Worm (Caenorhabditis elegans) whole organism, L2 larva: ENCODE measurements around the gene dhs-18.
A peak's percentile ranks its signal among the peaks of the same experiment; 100 is the strongest.

Source experiments
- F13H6.1 ChIP-seq: sonication (generic microtip); optimal IDR thresholded peaks from 2 replicates; lab custom pipeline; 2016; ENCODE audit warnings: missing genetic modification characterization, missing compliant biosample characterization
- R02D3.7 ChIP-seq: fragments of 150-350 bp; optimal IDR thresholded peaks from 2 replicates; lab custom pipeline; 2014; ENCODE audit warnings: missing biosample characterization, missing genetic modification characterization
- Y55F3AM.14 ChIP-seq: fragments of 200-800 bp; sonication (Bioruptor generic); optimal IDR thresholded peaks from 2 replicates; lab custom pipeline; 2018; ENCODE audit warnings: mild to moderate bottlenecking, missing genetic modification characterization, missing compliant biosample characterization
- ZK546.5 ChIP-seq: sonication (generic microtip); optimal IDR thresholded peaks from 2 replicates; lab custom pipeline; 2017; ENCODE audit warnings: missing biosample characterization, missing genetic modification characterization
- ama-1 ChIP-seq: fragments of 150-350 bp; optimal IDR thresholded peaks from 2 replicates; lab custom pipeline; 2018; ENCODE audit warnings: inconsistent platforms
- blmp-1 ChIP-seq: sonication (generic microtip); optimal IDR thresholded peaks from 2 replicates; lab custom pipeline; 2017; ENCODE audit warnings: missing genetic modification characterization, mild to moderate bottlenecking, missing compliant biosample characterization, antibody characterized with exemption, moderate library complexity; ENCODE audit not compliant: insufficient read depth
- ceh-16 ChIP-seq: fragments of 150-350 bp; optimal IDR thresholded peaks from 2 replicates; lab custom pipeline; 2014; ENCODE audit warnings: missing biosample characterization, missing genetic modification characterization
- ceh-82 ChIP-seq: fragments of 150-350 bp; optimal IDR thresholded peaks from 2 replicates; lab custom pipeline; 2014; ENCODE audit warnings: missing biosample characterization, missing genetic modification characterization
- crh-2 ChIP-seq: sonication (generic microtip); optimal IDR thresholded peaks from 2 replicates; lab custom pipeline; 2017; ENCODE audit warnings: missing biosample characterization, missing genetic modification characterization
- dmd-4 ChIP-seq: sonication (generic microtip); optimal IDR thresholded peaks from 2 replicates; lab custom pipeline; 2017; ENCODE audit warnings: missing biosample characterization, missing genetic modification characterization
- elt-1 ChIP-seq: fragments of 150-350 bp; optimal IDR thresholded peaks from 2 replicates; lab custom pipeline; 2014; ENCODE audit warnings: missing biosample characterization, missing genetic modification characterization
- fos-1 ChIP-seq: fragments of 150-350 bp; optimal IDR thresholded peaks from 2 replicates; lab custom pipeline; 2014; ENCODE audit warnings: missing biosample characterization, missing genetic modification characterization
- gmeb-1 ChIP-seq: fragments of 150-350 bp; optimal IDR thresholded peaks from 2 replicates; lab custom pipeline; 2014; ENCODE audit warnings: missing biosample characterization, missing genetic modification characterization
- lin-13 ChIP-seq: fragments of 150-350 bp; optimal IDR thresholded peaks from 2 replicates; lab custom pipeline; 2014; ENCODE audit warnings: missing biosample characterization, missing genetic modification reagents, missing genetic modification characterization
- lin-39 ChIP-seq: fragments of 150-350 bp; optimal IDR thresholded peaks from 2 replicates; lab custom pipeline; 2014; ENCODE audit warnings: missing biosample characterization, missing genetic modification reagents, missing genetic modification characterization
- lsy-2 ChIP-seq, 2 experiments: fragments of 150-350 bp in 1 of 2; sonication (generic microtip) in 1 of 2; optimal IDR thresholded peaks; 2 replicates each; lab custom pipeline; 2014 to 2017; ENCODE audit warnings: missing biosample characterization in 2 of 2, missing genetic modification characterization in 2 of 2
- mab-5 ChIP-seq: fragments of 150-350 bp; optimal IDR thresholded peaks from 2 replicates; lab custom pipeline; 2014; ENCODE audit warnings: missing biosample characterization, missing genetic modification characterization
- mbf-1 ChIP-seq: sonication (generic microtip); optimal IDR thresholded peaks from 2 replicates; lab custom pipeline; 2017; ENCODE audit warnings: missing biosample characterization, missing genetic modification characterization
- mdl-1 ChIP-seq, 2 experiments: fragments of 150-350 bp in 1 of 2; sonication (generic microtip) in 1 of 2; optimal IDR thresholded peaks; 2 replicates each; lab custom pipeline; 2017; ENCODE audit warnings: missing biosample characterization in 2 of 2, missing genetic modification characterization in 2 of 2
- nhr-10 ChIP-seq: sonication (generic microtip); optimal IDR thresholded peaks from 2 replicates; lab custom pipeline; 2017; ENCODE audit warnings: missing biosample characterization, missing genetic modification characterization
- nhr-11 ChIP-seq: fragments of 150-350 bp; optimal IDR thresholded peaks from 2 replicates; lab custom pipeline; 2014; ENCODE audit warnings: missing biosample characterization, missing genetic modification characterization
- nhr-129 ChIP-seq: fragments of 150-350 bp; optimal IDR thresholded peaks from 2 replicates; lab custom pipeline; 2014; ENCODE audit warnings: missing biosample characterization, missing genetic modification characterization
- nhr-21 ChIP-seq: fragments of 150-350 bp; optimal IDR thresholded peaks from 2 replicates; lab custom pipeline; 2014; ENCODE audit warnings: missing biosample characterization, missing genetic modification characterization
- nhr-23 ChIP-seq: fragments of 150-350 bp; optimal IDR thresholded peaks from 2 replicates; lab custom pipeline; 2014; ENCODE audit warnings: missing biosample characterization, missing genetic modification reagents, missing genetic modification characterization
- nhr-25 ChIP-seq: fragments of 150-350 bp; sonication (generic microtip); optimal IDR thresholded peaks from 3 replicates; lab custom pipeline; 2014; ENCODE audit warnings: missing biosample characterization, missing genetic modification characterization
- nhr-6 ChIP-seq: fragments of 150-350 bp; optimal IDR thresholded peaks from 2 replicates; lab custom pipeline; 2014; ENCODE audit warnings: missing biosample characterization, missing genetic modification characterization
- nhr-77 ChIP-seq: fragments of 150-350 bp; optimal IDR thresholded peaks from 2 replicates; lab custom pipeline; 2014; ENCODE audit warnings: missing biosample characterization, missing genetic modification characterization
- peb-1 ChIP-seq: fragments of 150-350 bp; optimal IDR thresholded peaks from 2 replicates; lab custom pipeline; 2014; ENCODE audit warnings: missing biosample characterization, missing genetic modification characterization
- skn-1 ChIP-seq: sonication (generic microtip); optimal IDR thresholded peaks from 2 replicates; lab custom pipeline; 2017; ENCODE audit warnings: missing biosample characterization, missing genetic modification characterization
- sma-9 ChIP-seq, 2 experiments: fragments of 150-350 bp in 1 of 2; sonication (generic microtip) in 1 of 2; optimal IDR thresholded peaks; 2 replicates each; lab custom pipeline; 2014 to 2016; ENCODE audit warnings: missing genetic modification characterization in 2 of 2, mild to moderate bottlenecking in 1 of 2, missing biosample characterization in 1 of 2, missing compliant biosample characterization in 1 of 2, missing genetic modification reagents in 1 of 2, moderate library complexity in 1 of 2
- snpc-4 ChIP-seq: fragments of 150-350 bp; optimal IDR thresholded peaks from 2 replicates; lab custom pipeline; 2014; ENCODE audit warnings: missing biosample characterization, missing genetic modification characterization
- unc-55 ChIP-seq: fragments of 150-350 bp; sonication (generic microtip); optimal IDR thresholded peaks from 3 replicates; lab custom pipeline; 2014; ENCODE audit warnings: missing biosample characterization, missing genetic modification reagents, missing genetic modification characterization
- zag-1 ChIP-seq: fragments of 150-350 bp; optimal IDR thresholded peaks from 2 replicates; lab custom pipeline; 2014; ENCODE audit warnings: missing biosample characterization, missing genetic modification characterization
- ztf-1 ChIP-seq: fragments of 200-800 bp; sonication (Bioruptor generic); conservative IDR thresholded peaks from 2 replicates; pipeline ENCODE4 v1.3.6; 2022; ENCODE audit warnings: missing genetic modification characterization, missing compliant biosample characterization

The dhs-18 gene

DNA sequence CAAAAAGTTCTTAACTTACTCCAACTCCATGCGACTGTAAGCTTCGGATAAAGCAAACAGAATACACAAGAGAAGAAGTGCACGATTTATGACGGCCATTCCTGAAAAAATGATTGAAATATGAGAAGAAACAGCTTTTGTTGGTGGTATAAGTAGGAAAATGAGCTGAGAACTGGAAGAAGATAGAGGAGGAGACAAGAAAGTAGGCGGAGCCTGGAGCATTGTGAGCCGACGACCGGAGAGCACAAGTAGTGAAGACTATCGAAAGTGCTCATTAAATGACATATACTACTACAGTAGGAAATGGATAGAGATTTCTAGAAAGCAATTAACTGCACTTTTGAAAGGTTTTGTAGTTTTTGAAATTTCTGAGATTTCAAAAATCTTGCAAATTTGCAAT lies 18.9 kb upstream of the dhs-18 start, which contains the start of gene nlp-80:
nlp-80 (minus strand) TSS at position 101 of the 400 bp plus-strand sequence.
- no peak for TF ChIP-seq nhr-11 (tag; lab: Kevin White, UChicago)
- no peak for TF ChIP-seq ZK546.5
- no peak for TF ChIP-seq Y55F3AM.14 (GFP tag; lab: Kevin White, UChicago)
- TF ChIP-seq crh-2 (tag; lab: Kevin White, UChicago): no peak
- no peak for TF ChIP-seq mdl-1 (tag; optimal IDR thresholded peaks at IDR 0.05; lab: Kevin White, UChicago)
- TF ChIP-seq nhr-10 (tag; lab: Kevin White, UChicago): no peak
- TF ChIP-seq ceh-82 (tag; lab: Kevin White, UChicago): no peak
- TF ChIP-seq nhr-23: no peak
- no peak for TF ChIP-seq mab-5 (tag; lab: Kevin White, UChicago)
- no peak for TF ChIP-seq snpc-4

DNA sequence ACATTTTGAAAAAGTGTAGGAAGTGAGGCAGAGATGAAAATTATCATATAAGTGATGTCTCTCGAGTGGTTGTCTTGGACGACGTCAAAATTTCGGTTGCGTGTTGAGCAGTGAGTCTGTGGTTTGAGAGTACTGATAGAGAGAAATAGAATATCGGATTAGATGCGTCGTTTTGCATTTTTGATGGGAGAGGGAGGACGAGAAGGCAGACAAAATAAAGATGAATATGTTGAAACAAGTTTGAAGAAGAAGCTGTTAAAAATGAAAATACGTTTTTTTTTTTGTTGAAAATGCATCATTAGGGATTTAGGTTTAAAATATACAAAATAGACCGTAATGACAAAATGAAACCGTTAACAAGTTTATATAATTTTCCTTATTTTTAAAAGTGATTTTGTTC lies 16.5 kb upstream of the dhs-18 start, which contains the start of gene T04C12.9:
T04C12.9 (minus strand) TSS at position 101 of the 400 bp plus-strand sequence.
- no peak for TF ChIP-seq ama-1 (lab: Kevin White, UChicago)
- TF ChIP-seq unc-55 (GFP tag; lab: Kevin White, UChicago): peak; percentile 34

DNA sequence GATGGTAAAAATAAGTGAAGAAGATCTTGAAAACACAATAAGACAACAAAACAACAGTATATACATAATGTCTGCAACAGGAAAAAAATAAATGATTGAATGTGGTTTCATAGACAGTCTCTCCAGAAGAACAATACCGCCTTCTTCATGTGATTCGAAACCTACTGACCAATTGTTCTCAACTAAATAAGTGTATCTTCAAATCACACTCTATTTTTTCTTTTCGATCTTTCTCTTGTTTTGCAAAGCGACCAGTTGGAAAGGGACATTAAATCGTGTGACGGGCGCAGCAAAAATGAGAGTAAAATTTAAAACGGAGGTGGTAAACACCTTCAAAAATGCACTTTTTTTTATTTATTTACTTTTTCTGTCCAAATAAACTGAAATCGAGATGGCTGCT lies 15.3 kb upstream of the dhs-18 start:
- TF ChIP-seq nhr-23: no peak
- no peak for TF ChIP-seq nhr-77 (tag; lab: Kevin White, UChicago)
- TF ChIP-seq nhr-129 (tag; lab: Kevin White, UChicago): peak; percentile 6
- no peak for TF ChIP-seq nhr-10 (tag; lab: Kevin White, UChicago)
- no peak for TF ChIP-seq mbf-1 (tag; lab: Kevin White, UChicago)
- TF ChIP-seq snpc-4: no peak
- TF ChIP-seq ama-1 (lab: Kevin White, UChicago): no peak
- peak; percentile 23 for TF ChIP-seq nhr-25 (tag; lab: Kevin White, UChicago)
- no peak for TF ChIP-seq blmp-1 (tag; lab: Kevin White, UChicago)
- TF ChIP-seq nhr-11 (tag; lab: Kevin White, UChicago): no peak
- TF ChIP-seq gmeb-1 (tag; lab: Kevin White, UChicago): no peak

DNA sequence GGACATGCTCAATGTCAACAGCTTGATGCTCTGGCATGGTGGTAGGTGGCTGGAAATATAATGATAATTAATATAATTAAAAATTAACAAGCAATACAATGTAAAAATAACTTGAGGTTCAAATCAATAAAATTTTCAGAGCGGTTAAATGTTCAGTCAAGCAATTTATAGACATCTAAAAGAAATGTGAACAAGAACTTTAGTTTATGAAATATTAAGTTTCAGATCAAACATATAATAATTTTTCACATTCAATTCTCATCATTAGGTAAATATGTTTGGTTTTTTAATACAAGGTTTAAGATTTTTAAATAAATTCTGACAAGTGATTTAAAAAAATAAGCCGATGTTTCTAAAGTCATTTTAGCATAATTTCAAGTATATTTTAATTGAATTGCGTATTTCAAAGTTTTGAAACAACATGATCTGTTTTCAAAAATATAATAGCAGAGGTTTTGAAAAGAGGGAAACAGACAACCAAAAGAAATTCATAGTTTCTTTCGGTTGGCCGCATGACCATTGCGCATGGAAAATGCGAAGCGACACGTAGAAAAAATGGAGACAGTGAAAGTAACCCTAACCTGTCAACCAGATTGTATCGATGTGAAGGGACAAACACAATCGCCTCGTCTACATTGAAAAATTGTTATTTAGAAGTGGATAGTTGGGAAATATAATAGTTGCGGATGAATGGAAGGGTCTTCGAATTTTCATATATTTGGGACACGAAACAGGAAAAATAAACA lies 13.8 kb upstream of the dhs-18 start, which contains the start of gene T04C12.11:
T04C12.11 (minus strand) TSS at position 51 of the 746 bp plus-strand sequence.
- no peak for TF ChIP-seq elt-1
- peak; percentile 13 for TF ChIP-seq nhr-6 (tag; lab: Kevin White, UChicago)
- no peak for TF ChIP-seq lin-13 (GFP tag; lab: Kevin White, UChicago)
- peak; percentile 95 for TF ChIP-seq blmp-1 (tag; lab: Kevin White, UChicago)
- no peak for TF ChIP-seq dmd-4 (tag; lab: Kevin White, UChicago)
- TF ChIP-seq R02D3.7: no peak
- peak; percentile 64 for TF ChIP-seq nhr-25 (tag; lab: Kevin White, UChicago)
- TF ChIP-seq nhr-77 (tag; lab: Kevin White, UChicago): no peak
- peak; percentile 69 for TF ChIP-seq crh-2 (tag; lab: Kevin White, UChicago)
- no peak for TF ChIP-seq gmeb-1 (tag; lab: Kevin White, UChicago)
- peak; percentile 12 for TF ChIP-seq fos-1 (tag; lab: Kevin White, UChicago)
- TF ChIP-seq nhr-129 (tag; lab: Kevin White, UChicago): peak; percentile 58

DNA sequence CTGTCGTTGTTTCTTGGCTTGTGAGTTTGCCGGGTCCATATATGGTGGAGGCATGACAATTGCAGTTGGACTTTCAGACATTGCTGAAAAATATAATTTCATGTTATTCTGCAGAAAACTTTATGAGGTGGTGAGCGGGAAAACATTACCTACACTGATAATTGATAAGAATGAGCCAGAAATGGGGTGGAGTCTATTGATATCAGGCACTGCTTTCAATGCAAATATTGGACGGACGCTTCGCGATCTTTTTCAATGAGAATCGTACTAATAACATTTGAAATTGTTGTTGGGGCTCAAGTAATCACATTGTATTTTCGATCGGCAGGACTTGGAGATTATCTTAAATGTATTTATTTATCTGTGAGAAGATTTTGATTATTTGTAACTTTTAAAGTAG lies 12.5 kb upstream of the dhs-18 start, which contains the start of gene T04C12.1:
T04C12.1 (minus strand) TSS at position 90 of the 400 bp plus-strand sequence.
- TF ChIP-seq fos-1 (tag; lab: Kevin White, UChicago): no peak
- no peak for TF ChIP-seq zag-1
- peak; percentile 29 for TF ChIP-seq nhr-25 (tag; lab: Kevin White, UChicago)
- TF ChIP-seq nhr-6 (tag; lab: Kevin White, UChicago): no peak
- TF ChIP-seq mbf-1 (tag; lab: Kevin White, UChicago): no peak
- TF ChIP-seq ama-1 (lab: Kevin White, UChicago): peak; percentile 56
- TF ChIP-seq nhr-11 (tag; lab: Kevin White, UChicago): no peak
- TF ChIP-seq lin-39 (tag; lab: Kevin White, UChicago): no peak
- no peak for TF ChIP-seq nhr-23
- no peak for TF ChIP-seq nhr-129 (tag; lab: Kevin White, UChicago)
- no peak for TF ChIP-seq ztf-1 (GFP tag; lab: Robert Waterston, UW)
- no peak for TF ChIP-seq R02D3.7
- no peak for TF ChIP-seq F13H6.1 (tag; lab: Kevin White, UChicago)
- peak; percentile 9 for TF ChIP-seq sma-9 (GFP tag; optimal IDR thresholded peaks at IDR 0.05; lab: Kevin White, UChicago)
- TF ChIP-seq sma-9 (tag; optimal IDR thresholded peaks at IDR 0.05; lab: Kevin White, UChicago): no peak
- no peak for TF ChIP-seq mab-5 (tag; lab: Kevin White, UChicago)
- TF ChIP-seq lin-13 (GFP tag; lab: Kevin White, UChicago): no peak
- TF ChIP-seq unc-55 (GFP tag; lab: Kevin White, UChicago): no peak
- TF ChIP-seq nhr-21: no peak
- TF ChIP-seq lsy-2 (tag; optimal IDR thresholded peaks at IDR 0.05; lab: Kevin White, UChicago): no peak
- no peak for TF ChIP-seq ceh-16 (tag; lab: Kevin White, UChicago)
- TF ChIP-seq peb-1: no peak
- no peak for TF ChIP-seq skn-1 (tag; lab: Kevin White, UChicago)
- TF ChIP-seq blmp-1 (tag; lab: Kevin White, UChicago): no peak
- TF ChIP-seq dmd-4 (tag; lab: Kevin White, UChicago): no peak
